Worm (Caenorhabditis elegans): Measurements from ENCODE around the gene srh-128.

srh-128 gene

ce11 chrII:2736938-2737337 lies 31.8 kb upstream of the srh-128 start:
- no peak for TF ChIP-seq nhr-77 (tag; optimal IDR thresholded peaks at IDR 0.05)
- no peak for TF ChIP-seq nhr-10 (tag; optimal IDR thresholded peaks at IDR 0.05)
- no peak for TF ChIP-seq unc-62 (GFP tag; optimal IDR thresholded peaks at IDR 0.05)
- TF ChIP-seq peb-1 (tag; optimal IDR thresholded peaks at IDR 0.05) = no peak
- TF ChIP-seq lsy-2 (tag; optimal IDR thresholded peaks at IDR 0.05) = no peak
- no peak for TF ChIP-seq blmp-1 (tag; optimal IDR thresholded peaks at IDR 0.05; ENCODE audit: insufficient read depth)

- TF ChIP-seq skn-1 (tag; optimal IDR thresholded peaks at IDR 0.05) = no peak
- no peak for TF ChIP-seq nhr-10 (tag; optimal IDR thresholded peaks at IDR 0.05)
Observed at ce11 chrII:2736156-2736728, 31.1 kb upstream of the srh-128 start, which contains the start of gene T05A8.8. T05A8.8 (plus strand) TSS chrII:2736678.

ce11 chrII:2735644-2736043 lies 30.5 kb upstream of the srh-128 start:
- TF ChIP-seq nhr-23 (tag; optimal IDR thresholded peaks at IDR 0.05) (no peak), unc-39 (tag; optimal IDR thresholded peaks at IDR 0.05) (no peak), nhr-12 (tag; optimal IDR thresholded peaks at IDR 0.05) (no peak), egl-27 (tag; optimal IDR thresholded peaks at IDR 0.05) (no peak), gmeb-1 (tag; optimal IDR thresholded peaks at IDR 0.05) (no peak), crh-2 (tag; optimal IDR thresholded peaks at IDR 0.05) (no peak), ceh-82 (tag; optimal IDR thresholded peaks at IDR 0.05) (no peak), dmd-4 (tag; optimal IDR thresholded peaks at IDR 0.05) (no peak), blmp-1 (tag; optimal IDR thresholded peaks at IDR 0.05; ENCODE audit: insufficient read depth) (no peak)

- TF ChIP-seq elt-3 (tag; optimal IDR thresholded peaks at IDR 0.05) = no peak
- TF ChIP-seq skn-1 (tag; optimal IDR thresholded peaks at IDR 0.05) = no peak
- TF ChIP-seq ceh-16 (tag; optimal IDR thresholded peaks at IDR 0.05) = no peak
- TF ChIP-seq nhr-21 (tag; optimal IDR thresholded peaks at IDR 0.05) = no peak
- TF ChIP-seq unc-39 (tag; optimal IDR thresholded peaks at IDR 0.05) = no peak
- TF ChIP-seq alr-1 (tag; optimal IDR thresholded peaks at IDR 0.05) = no peak
- TF ChIP-seq lin-11 (tag; optimal IDR thresholded peaks at IDR 0.05) = no peak
- TF ChIP-seq fos-1 (tag; optimal IDR thresholded peaks at IDR 0.05) = no peak
- TF ChIP-seq ztf-4 (tag; optimal IDR thresholded peaks at IDR 0.05) = no peak
- no peak for TF ChIP-seq sma-3 (GFP tag; optimal IDR thresholded peaks at IDR 0.05)
- TF ChIP-seq ama-1 (optimal IDR thresholded peaks at IDR 0.05) = no peak
- TF ChIP-seq nhr-25 (tag; optimal IDR thresholded peaks at IDR 0.05) = no peak
Observed at ce11 chrII:2735192-2735591, 30.1 kb upstream of the srh-128 start, which contains the start of gene wdr-31. wdr-31 (minus strand) TSS chrII:2735292.

ce11 chrII:2734735-2735134 lies 29.6 kb upstream of the srh-128 start:
- TF ChIP-seq F13H6.1 (tag; optimal IDR thresholded peaks at IDR 0.05) (peak; percentile 67), R02D3.7 (tag; optimal IDR thresholded peaks at IDR 0.05) (no peak), ceh-16 (tag; optimal IDR thresholded peaks at IDR 0.05) (peak; percentile 30), lin-13 (GFP tag; optimal IDR thresholded peaks at IDR 0.05) (no peak), C34F6.9 (tag; optimal IDR thresholded peaks at IDR 0.05) (peak; percentile 28), nhr-21 (tag; optimal IDR thresholded peaks at IDR 0.05) (no peak), fos-1 (tag; optimal IDR thresholded peaks at IDR 0.05) (peak; percentile 13), nhr-77 (tag; optimal IDR thresholded peaks at IDR 0.05) (no peak), nhr-129 (tag; optimal IDR thresholded peaks at IDR 0.05) (peak; percentile 4), lsy-2 (tag; optimal IDR thresholded peaks at IDR 0.05) (peak in 1 of 2 experiments; percentile 22)

ce11 chrII:2734266-2734665 lies 29.2 kb upstream of the srh-128 start:
- TF ChIP-seq ZK546.5 (tag; optimal IDR thresholded peaks at IDR 0.05) = no peak
- TF ChIP-seq nhr-11 (tag; optimal IDR thresholded peaks at IDR 0.05) = no peak
- TF ChIP-seq mab-5 (tag; optimal IDR thresholded peaks at IDR 0.05) = no peak
- TF ChIP-seq peb-1 (tag; optimal IDR thresholded peaks at IDR 0.05) = no peak
- no peak for TF ChIP-seq crh-2 (tag; optimal IDR thresholded peaks at IDR 0.05)
- no peak for TF ChIP-seq ama-1 (optimal IDR thresholded peaks at IDR 0.05)
- no peak for TF ChIP-seq nhr-6 (tag; optimal IDR thresholded peaks at IDR 0.05)
- TF ChIP-seq C34F6.9 (tag; optimal IDR thresholded peaks at IDR 0.05) = no peak
- no peak for TF ChIP-seq elt-1 (tag; optimal IDR thresholded peaks at IDR 0.05)

Measured in whole organism, L2 larva.